Worm (Caenorhabditis elegans): ENCODE measurements around the gene Y37E11AM.2.

DNA sequence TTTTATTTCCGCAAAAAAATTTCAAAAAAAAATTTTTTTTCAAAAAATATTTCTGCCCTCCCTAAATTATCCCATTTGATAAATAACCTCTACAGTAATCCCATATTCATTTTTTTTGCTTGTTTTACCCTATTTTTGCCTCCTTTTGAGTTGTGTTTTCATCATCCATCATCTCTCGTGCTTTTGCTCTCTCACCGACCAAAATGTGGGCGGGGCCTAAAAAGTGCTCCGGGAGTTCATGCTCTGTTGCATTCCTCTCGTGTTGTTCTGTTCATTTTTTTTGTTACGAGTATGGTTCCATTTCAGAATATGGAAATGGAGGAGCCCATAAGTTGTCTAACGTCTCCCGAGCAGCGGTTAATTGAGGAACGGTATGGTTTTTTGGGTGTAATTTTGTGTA is 16.1 kb downstream of the Y37E11AM.2 start, which contains the start of gene Y37E11AL.1:
- TF ChIP-seq snpc-4 (GFP tag; optimal IDR thresholded peaks at IDR 0.05) (no peak), snpc-4 (tag; optimal IDR thresholded peaks at IDR 0.05) (no peak), athp-1 (tag; optimal IDR thresholded peaks at IDR 0.05) (no peak), lir-1 (GFP tag; conservative IDR thresholded peaks at IDR 0.05) (no peak), dpl-1 (GFP tag; optimal IDR thresholded peaks at IDR 0.05) (no peak), nfya-1 (tag; optimal IDR thresholded peaks at IDR 0.05; ENCODE audit: borderline replicate concordance, insufficient read depth) (no peak), attf-5 (GFP tag; optimal IDR thresholded peaks at IDR 0.05) (no peak), unc-62 (GFP tag; optimal IDR thresholded peaks at IDR 0.05) (no peak), B0019.2 (GFP tag; conservative IDR thresholded peaks at IDR 0.05) (no peak), mxl-1 (tag; optimal IDR thresholded peaks at IDR 0.05) (no peak)

Data from whole organism, young adult.